Worm (Caenorhabditis elegans): Measurements from ENCODE around the gene F28B4.1.

DNA sequence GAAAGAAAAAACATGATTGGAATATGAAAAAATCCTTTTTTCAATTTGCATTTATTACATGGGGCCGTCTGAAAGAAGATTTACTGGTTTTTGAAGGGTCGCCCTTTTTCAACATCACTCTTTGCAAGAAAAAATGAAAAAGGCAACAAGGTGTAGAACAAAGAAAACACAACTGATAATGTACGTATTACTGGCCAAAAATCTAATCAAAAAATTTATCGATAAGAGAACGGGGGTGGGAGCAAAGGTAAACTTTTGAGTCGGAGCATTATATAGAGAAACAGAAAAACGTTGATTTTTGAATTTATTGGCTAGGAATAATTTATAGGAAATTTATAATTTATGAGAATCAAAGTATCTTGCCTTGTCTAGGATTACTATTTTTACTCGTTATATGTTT lies 23.0 kb upstream of the F28B4.1 start:
- no peak for TF ChIP-seq ama-1 (optimal IDR thresholded peaks at IDR 0.05)
- no peak for TF ChIP-seq flt-1 (GFP tag; IDR thresholded peaks at IDR 0.05)
- TF ChIP-seq pes-1 (GFP tag; IDR thresholded peaks at IDR 0.05) = no peak
- TF ChIP-seq ets-7 (tag; optimal IDR thresholded peaks at IDR 0.05) = no peak
- no peak for TF ChIP-seq hmbx-1 (tag; optimal IDR thresholded peaks at IDR 0.05)
- TF ChIP-seq scrt-1 (GFP tag; IDR thresholded peaks at IDR 0.05) = no peak
- no peak for TF ChIP-seq aly-1 (tag; optimal IDR thresholded peaks at IDR 0.05)
- TF ChIP-seq sea-1 (GFP tag; conservative IDR thresholded peaks at IDR 0.05) = no peak
- no peak for TF ChIP-seq ceh-13 (GFP tag; optimal IDR thresholded peaks at IDR 0.05)
- TF ChIP-seq F13C5.2 (tag; optimal IDR thresholded peaks at IDR 0.05) = no peak
- no peak for TF ChIP-seq hmg-4 (GFP tag; optimal IDR thresholded peaks at IDR 0.05)
